Fruit fly (Drosophila melanogaster) whole organism, wandering third instar larva: ENCODE data around the gene CCT2.

Experiments used
- Hnf4 ChIP-seq: fragments of 200-800 bp; sonication (Bioruptor generic); optimal IDR thresholded peaks from 2 replicates; lab custom pipeline; 2016; ENCODE audit warnings: missing biosample characterization, mild to moderate bottlenecking, missing genetic modification characterization
- pan ChIP-seq: fragments of >200 bp; optimal IDR thresholded peaks from 2 replicates; lab custom pipeline; 2017

DNA sequence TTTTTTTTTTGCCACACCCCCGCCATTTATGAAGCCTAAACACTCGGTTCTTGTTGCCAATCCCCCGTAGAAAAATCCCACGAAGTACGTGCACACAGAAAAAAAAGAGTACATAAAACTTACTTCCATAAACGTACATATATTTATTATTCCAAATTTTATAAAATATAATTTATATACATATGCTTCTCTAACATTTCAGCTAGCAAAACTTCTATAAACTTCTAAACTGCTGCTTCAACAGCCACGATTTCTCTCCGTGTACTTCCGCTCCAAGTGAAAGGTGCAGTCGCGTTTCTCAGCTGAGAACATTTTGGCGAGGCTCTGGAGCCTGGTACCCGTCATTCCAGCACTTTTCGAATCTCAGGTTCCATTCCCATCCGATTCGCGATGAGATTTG lies 26.6 kb upstream of the CCT2 start:
- TF ChIP-seq pan: no peak
- TF ChIP-seq Hnf4 (GFP tag; lab: Kevin White, UChicago): peak; percentile 37
